Worm (Caenorhabditis elegans) whole organism, midembryonic: ENCODE results near the gene F35A5.8.

Experiments used
- tab-1 ChIP-seq: fragments of 200-800 bp; sonication (Bioruptor generic); IDR thresholded peaks from 2 replicates; pipeline ENCODE4 v1.3.6; 2022; ENCODE audit warnings: missing genetic modification characterization, missing compliant biosample characterization
- ztf-23 ChIP-seq: fragments of 200-800 bp; sonication (Bioruptor generic); IDR thresholded peaks from 2 replicates; pipeline ENCODE4 v1.3.6; 2022; ENCODE audit warnings: missing genetic modification reagents, missing genetic modification characterization, missing compliant biosample characterization
- ztf-29 ChIP-seq: fragments of 200-800 bp; sonication (Bioruptor generic); IDR thresholded peaks from 2 replicates; pipeline ENCODE4 v1.3.6; 2022; ENCODE audit warnings: missing genetic modification reagents, missing genetic modification characterization, missing compliant biosample characterization

- no peak for TF ChIP-seq tab-1 (GFP tag; lab: Robert Waterston, UW)
- TF ChIP-seq ztf-29 (GFP tag; lab: Robert Waterston, UW) = no peak
- no peak for TF ChIP-seq ztf-23 (GFP tag; lab: Robert Waterston, UW)
These were observed 9.1 kb downstream of the F35A5.8 start for ce11 chrX:3794161-3794560.
